Fruit fly (Drosophila melanogaster) whole organism, embryonic: ENCODE results near the gene CG5697.

Source experiments
- Aef1 ChIP-seq: fragments of 200-800 bp; sonication (Bioruptor generic); IDR thresholded peaks from 3 replicates; pipeline ENCODE4 v1.3.6; 2022; ENCODE audit warnings: missing biosample characterization, missing genetic modification characterization
- CG10366 ChIP-seq: fragments of 200-800 bp; sonication (Bioruptor generic); IDR thresholded peaks from 2 replicates; pipeline ENCODE4 v1.3.6; 2022; ENCODE audit warnings: missing biosample characterization, missing genetic modification characterization
- CG10654 ChIP-seq: fragments of 200-800 bp; sonication (Bioruptor generic); optimal IDR thresholded peaks from 2 replicates; lab custom pipeline; 2016; ENCODE audit warnings: missing biosample characterization, missing genetic modification characterization
- CG13123 ChIP-seq: fragments of 200-800 bp; sonication (Bioruptor generic); optimal IDR thresholded peaks from 2 replicates; lab custom pipeline; 2016; ENCODE audit warnings: missing biosample characterization, missing genetic modification characterization
- CG14014 ChIP-seq: fragments of 200-800 bp; sonication (Bioruptor generic); IDR thresholded peaks from 2 replicates; pipeline ENCODE4 v1.3.6; 2022; ENCODE audit warnings: missing biosample characterization, missing genetic modification characterization
- CG1603 ChIP-seq: fragments of 200-800 bp; sonication (Bioruptor generic); optimal IDR thresholded peaks from 2 replicates; lab custom pipeline; 2019; ENCODE audit warnings: missing biosample characterization, mild to moderate bottlenecking, missing genetic modification characterization, moderate library complexity
- CG16863 ChIP-seq: fragments of 200-800 bp; sonication (Bioruptor generic); optimal IDR thresholded peaks from 3 replicates; lab custom pipeline; 2016; ENCODE audit warnings: missing biosample characterization, missing genetic modification characterization
- CG18011 ChIP-seq: fragments of 200-800 bp; sonication (Bioruptor generic); optimal IDR thresholded peaks from 2 replicates; lab custom pipeline; 2017; ENCODE audit warnings: missing biosample characterization, missing genetic modification characterization, mild to moderate bottlenecking, moderate library complexity, missing genotype
- CG2712 ChIP-seq: fragments of 200-800 bp; optimal IDR thresholded peaks from 3 replicates; lab custom pipeline; 2019; ENCODE audit warnings: missing biosample characterization, mild to moderate bottlenecking, missing genetic modification characterization, moderate library complexity
- CG32772 ChIP-seq: fragments of 200-800 bp; sonication (Bioruptor generic); IDR thresholded peaks from 2 replicates; pipeline ENCODE4 v1.3.6; 2022; ENCODE audit warnings: missing biosample characterization, missing genetic modification characterization
- CG33213 ChIP-seq: fragments of 200-800 bp; sonication (Bioruptor generic); optimal IDR thresholded peaks from 3 replicates; lab custom pipeline; 2016; ENCODE audit warnings: missing biosample characterization, missing genetic modification characterization
- CG3726 ChIP-seq: fragments of 200-800 bp; sonication (Bioruptor generic); IDR thresholded peaks from 3 replicates; pipeline ENCODE4, ENCODE4 v1.3.6; 2022; ENCODE audit warnings: missing biosample characterization, missing genetic modification characterization
- CG6765 ChIP-seq: fragments of 200-800 bp; sonication (Bioruptor generic); optimal IDR thresholded peaks from 3 replicates; lab custom pipeline; 2017; ENCODE audit warnings: missing biosample characterization, mild to moderate bottlenecking, missing genetic modification characterization
- CG8281 ChIP-seq: fragments of 200-800 bp; sonication (Bioruptor generic); optimal IDR thresholded peaks from 2 replicates; lab custom pipeline; 2018; ENCODE audit warnings: missing biosample characterization, mild to moderate bottlenecking, missing genetic modification characterization, moderate library complexity
- CG8765 ChIP-seq: fragments of 200-800 bp; sonication (Bioruptor generic); IDR thresholded peaks from 2 replicates; pipeline ENCODE4 v1.3.6; 2022; ENCODE audit warnings: missing biosample characterization, missing genetic modification characterization
- CG9215 ChIP-seq: fragments of 200-800 bp; sonication (Bioruptor generic); IDR thresholded peaks from 2 replicates; pipeline ENCODE4 v1.3.6; 2022; ENCODE audit warnings: missing biosample characterization, missing genetic modification characterization
- CG9437 ChIP-seq: fragments of 200-800 bp; sonication (Bioruptor generic); optimal IDR thresholded peaks from 2 replicates; lab custom pipeline; 2018; ENCODE audit warnings: missing biosample characterization, mild to moderate bottlenecking, missing genetic modification characterization
- CG9727 ChIP-seq: fragments of 200-800 bp; sonication (Bioruptor generic); optimal IDR thresholded peaks from 3 replicates; lab custom pipeline; 2017; ENCODE audit warnings: missing biosample characterization, mild to moderate bottlenecking, missing genetic modification characterization
- CG9797 ChIP-seq: fragments of 200-800 bp; sonication (Bioruptor generic); optimal IDR thresholded peaks from 3 replicates; lab custom pipeline; 2018; ENCODE audit warnings: missing biosample characterization, mild to moderate bottlenecking, missing genetic modification characterization
- CG9932 ChIP-seq: fragments of 200-800 bp; sonication (Bioruptor generic); IDR thresholded peaks from 2 replicates; pipeline ENCODE4 v1.3.6; 2022; ENCODE audit warnings: missing biosample characterization, missing genetic modification characterization
- CrebB ChIP-seq: fragments of 200-800 bp; sonication (Bioruptor generic); optimal IDR thresholded peaks from 3 replicates; lab custom pipeline; 2018; ENCODE audit warnings: missing biosample characterization, mild to moderate bottlenecking, missing genetic modification characterization
- Deaf1 ChIP-seq: fragments of 200-800 bp; optimal IDR thresholded peaks from 3 replicates; lab custom pipeline; 2019; ENCODE audit warnings: missing biosample characterization, mild to moderate bottlenecking, missing genetic modification characterization, moderate library complexity
- Doc3 ChIP-seq: fragments of 200-800 bp; sonication (Bioruptor generic); IDR thresholded peaks from 3 replicates; pipeline ENCODE4 v1.3.6; 2022; ENCODE audit warnings: missing biosample characterization, missing genetic modification characterization; ENCODE audit not compliant: partially characterized antibody
- E2f2 ChIP-seq: fragments of 200-800 bp; sonication (Bioruptor generic); IDR thresholded peaks from 2 replicates; pipeline ENCODE4 v1.3.6; 2022; ENCODE audit warnings: missing biosample characterization, missing genetic modification characterization
- Gsc ChIP-seq: fragments of 200-800 bp; sonication (Bioruptor generic); IDR thresholded peaks from 2 replicates; pipeline ENCODE4 v1.3.6; 2022; ENCODE audit warnings: missing biosample characterization, missing genetic modification characterization
- MBD-R2 ChIP-seq: fragments of 200-800 bp; sonication (Bioruptor generic); IDR thresholded peaks from 2 replicates; pipeline ENCODE4 v1.3.6; 2022; ENCODE audit warnings: missing biosample characterization, missing genetic modification characterization
- Med ChIP-seq: fragments of 200-800 bp; sonication (Bioruptor generic); peaks from one replicate; lab custom pipeline; 2016; ENCODE audit warnings: missing biosample characterization, missing genetic modification characterization, mild to moderate bottlenecking, inconsistent platforms, moderate library complexity
- Nf-YB ChIP-seq: fragments of 200-800 bp; sonication (Bioruptor generic); optimal IDR thresholded peaks from 3 replicates; lab custom pipeline; 2019; ENCODE audit warnings: missing biosample characterization, mild to moderate bottlenecking, missing genetic modification characterization, moderate library complexity
- Sox102F ChIP-seq: fragments of 200-800 bp; sonication (Bioruptor generic); optimal IDR thresholded peaks from 2 replicates; lab custom pipeline; 2018; ENCODE audit warnings: missing biosample characterization, mild to moderate bottlenecking, missing genetic modification characterization, moderate library complexity
- bigmax ChIP-seq: fragments of 200-800 bp; sonication (Bioruptor generic); optimal IDR thresholded peaks from 2 replicates; lab custom pipeline; 2018; ENCODE audit warnings: missing biosample characterization, mild to moderate bottlenecking, missing genetic modification characterization
- bowl ChIP-seq: fragments of 200-800 bp; sonication (Bioruptor generic); IDR thresholded peaks from 2 replicates; pipeline ENCODE4 v1.3.6; 2022; ENCODE audit warnings: missing biosample characterization, missing genetic modification characterization
- chif ChIP-seq, 2 experiments: fragments of 200-800 bp; sonication (Bioruptor generic); optimal IDR thresholded peaks; 3 replicates each; lab custom pipeline; 2016; ENCODE audit warnings: missing biosample characterization in 2 of 2, missing genetic modification characterization in 2 of 2
- chm ChIP-seq: fragments of 200-800 bp; sonication (Bioruptor generic); IDR thresholded peaks from 2 replicates; pipeline ENCODE4 v1.3.6; 2022; ENCODE audit warnings: missing biosample characterization, missing genetic modification characterization
- dmrt11E ChIP-seq: fragments of 200-800 bp; sonication (Bioruptor generic); optimal IDR thresholded peaks from 3 replicates; lab custom pipeline; 2018; ENCODE audit warnings: missing biosample characterization, mild to moderate bottlenecking, missing genetic modification characterization, moderate library complexity
- ewg ChIP-seq: fragments of 200-800 bp; sonication (Bioruptor generic); optimal IDR thresholded peaks from 3 replicates; lab custom pipeline; 2017; ENCODE audit warnings: mild to moderate bottlenecking, missing biosample characterization, missing genetic modification reagents, missing genetic modification characterization
- kni ChIP-seq: fragments of 200-800 bp; sonication (Bioruptor generic); optimal IDR thresholded peaks from 3 replicates; lab custom pipeline; 2017; ENCODE audit warnings: mild to moderate bottlenecking, missing biosample characterization, missing genetic modification reagents, missing genetic modification characterization
- lab ChIP-seq: fragments of 200-800 bp; sonication (Bioruptor generic); optimal IDR thresholded peaks from 3 replicates; lab custom pipeline; 2017; ENCODE audit warnings: missing biosample characterization, missing genetic modification characterization, mild to moderate bottlenecking, moderate library complexity, missing genetic modification reagents
- mam ChIP-seq: fragments of 200-800 bp; sonication (Bioruptor generic); optimal IDR thresholded peaks from 3 replicates; lab custom pipeline; 2016; ENCODE audit warnings: missing biosample characterization, missing genetic modification characterization
- nerfin-1 ChIP-seq: fragments of 200-800 bp; sonication (Bioruptor generic); optimal IDR thresholded peaks from 3 replicates; lab custom pipeline; 2019; ENCODE audit warnings: missing biosample characterization, mild to moderate bottlenecking, missing genetic modification characterization, moderate library complexity
- nmo ChIP-seq: fragments of 200-800 bp; sonication (Bioruptor generic); optimal IDR thresholded peaks from 2 replicates; lab custom pipeline; 2018; ENCODE audit warnings: missing biosample characterization, mild to moderate bottlenecking, missing genetic modification characterization, moderate library complexity
- prd ChIP-seq, 3 experiments: fragments of >200 bp in 2 of 3; fragments of 200-800 bp in 1 of 3; sonication (Bioruptor generic) in 1 of 3; optimal IDR thresholded peaks in 2 of 3; IDR thresholded peaks in 1 of 3; 2 replicates in 2 of 3; 3 replicates in 1 of 3; pipeline versions ENCODE4 v1.3.6 to Lab custom; 2017 to 2022; ENCODE audit warnings: missing biosample characterization in 1 of 3, missing genetic modification characterization in 1 of 3
- sens ChIP-seq: fragments of 200-800 bp; sonication (Bioruptor generic); peaks from one replicate; lab custom pipeline; 2016; ENCODE audit warnings: missing biosample characterization, missing genetic modification characterization
- slbo ChIP-seq: fragments of 200-800 bp; sonication (Bioruptor generic); IDR thresholded peaks from 2 replicates; pipeline ENCODE4 v1.3.6; 2022; ENCODE audit warnings: missing biosample characterization, missing genetic modification characterization
- sqz ChIP-seq: fragments of 200-800 bp; sonication (Bioruptor generic); optimal IDR thresholded peaks from 3 replicates; lab custom pipeline; 2018; ENCODE audit warnings: missing biosample characterization, mild to moderate bottlenecking, missing genetic modification characterization
- tap ChIP-seq: fragments of 200-800 bp; optimal IDR thresholded peaks from 3 replicates; lab custom pipeline; 2019; ENCODE audit warnings: missing biosample characterization, mild to moderate bottlenecking, missing genetic modification characterization, moderate library complexity
- unc-4 ChIP-seq: fragments of 200-800 bp; sonication (Bioruptor generic); IDR thresholded peaks from 2 replicates; pipeline ENCODE4 v1.3.6; 2022; ENCODE audit warnings: missing biosample characterization, missing genetic modification characterization; ENCODE audit not compliant: partially characterized antibody
- usp ChIP-seq: fragments of >200 bp; optimal IDR thresholded peaks from 2 replicates; lab custom pipeline; 2017; ENCODE audit warnings: missing biosample characterization, missing genetic modification characterization
- z ChIP-seq: fragments of 200-800 bp; sonication (Bioruptor generic); IDR thresholded peaks from 3 replicates; pipeline ENCODE4 v1.3.6; 2022; ENCODE audit warnings: missing biosample characterization, missing genetic modification characterization

The CG5697 gene

dm6 chr3R:21063433-21063832 is 47.7 kb downstream of the CG5697 start:
- no peak for TF ChIP-seq CG18011 (GFP tag; lab: Kevin White, UChicago)
- TF ChIP-seq usp (GFP tag; lab: Kevin White, UChicago): no peak
- peak; percentile 24 for TF ChIP-seq Med (GFP tag; lab: Kevin White, UChicago)
- no peak for TF ChIP-seq Doc3 (GFP tag; lab: Robert Waterston, UW)
- peak; percentile 60 for TF ChIP-seq sens
- TF ChIP-seq CG8281 (tag; lab: Kevin White, UChicago): no peak
- no peak for TF ChIP-seq CG9797
- no peak for TF ChIP-seq CG3726 (GFP tag; lab: Robert Waterston, UW)
- TF ChIP-seq CrebB: no peak
- TF ChIP-seq kni (GFP tag; lab: Kevin White, UChicago): no peak
- no peak for TF ChIP-seq Gsc (GFP tag; lab: Robert Waterston, UW)
- no peak for TF ChIP-seq mam (GFP tag; lab: Kevin White, UChicago)
- no peak for TF ChIP-seq z
- no peak for TF ChIP-seq bigmax
- no peak for TF ChIP-seq CG14014 (GFP tag; lab: Robert Waterston, UW)
- no peak for TF ChIP-seq ewg (GFP tag; lab: Kevin White, UChicago)
- TF ChIP-seq, all 482 proteins: peak for 2

- TF ChIP-seq CG8765 (GFP tag; lab: Robert Waterston, UW) (no peak), dmrt11E (tag; lab: Kevin White, UChicago) (no peak), CG13123 (no peak), CG9437 (peak; percentile 16), bowl (GFP tag; lab: Robert Waterston, UW) (no peak), CG3726 (GFP tag; lab: Robert Waterston, UW) (no peak), Aef1 (GFP tag; lab: Robert Waterston, UW) (no peak), CG16863 (GFP tag; lab: Kevin White, UChicago) (no peak), unc-4 (peak; percentile 87), lab (GFP tag; lab: Kevin White, UChicago) (no peak), Sox102F (GFP tag; lab: Kevin White, UChicago) (no peak), CG9727 (GFP tag; lab: Kevin White, UChicago) (no peak), E2f2 (GFP tag; lab: Robert Waterston, UW) (peak; percentile 99), CrebB (no peak), CG9932 (GFP tag; lab: Robert Waterston, UW) (no peak; the same call in 1 of the 2 replicates), CG10366 (no peak), CG1603 (tag; lab: Kevin White, UChicago) (peak; percentile 72), nmo (GFP tag; lab: Kevin White, UChicago) (peak; percentile 42), chm (GFP tag; lab: Robert Waterston, UW) (peak; percentile 34; the same call in 1 of the 2 replicates), sqz (no peak), prd (optimal IDR thresholded peaks at IDR 0.05; lab: Kevin White, UChicago) (no peak), prd (GFP tag; IDR thresholded peaks at IDR 0.05; lab: Robert Waterston, UW) (no peak), nerfin-1 (tag; lab: Kevin White, UChicago) (no peak), CG10654 (GFP tag; lab: Kevin White, UChicago) (no peak), CG6765 (GFP tag; lab: Kevin White, UChicago) (no peak), CG2712 (tag; lab: Kevin White, UChicago) (peak; percentile 46), slbo (0 out of 2 replicates have a peak, but pooled peaks have one; percentile 4), tap (tag; lab: Kevin White, UChicago) (no peak), CG33213 (peak; percentile 32), Deaf1 (tag; lab: Kevin White, UChicago) (peak; percentile 75), CG32772 (GFP tag; lab: Robert Waterston, UW) (no peak), MBD-R2 (GFP tag; lab: Robert Waterston, UW) (peak; percentile 76), Nf-YB (GFP tag; lab: Kevin White, UChicago) (no peak), chif (GFP tag; optimal IDR thresholded peaks at IDR 0.05; lab: Kevin White, UChicago) (no peak), CG9215 (GFP tag; lab: Robert Waterston, UW) (no peak)
Observed at dm6 chr3R:21064000-21064924, 48.5 kb downstream of the CG5697 start, which contains the start of gene Cortactin. Gene Cortactin (minus strand): TSS chr3R:21064471.
